Fruit fly (Drosophila melanogaster) whole organism, embryonic: ENCODE results near the gene CG14100.

Experiments
- Awh ChIP-seq: fragments of 200-800 bp; sonication (Bioruptor generic); IDR thresholded peaks from 2 replicates; pipeline ENCODE4, ENCODE4 v1.3.6; 2022; ENCODE audit warnings: missing biosample characterization, missing genetic modification characterization
- B-H2 ChIP-seq: fragments of 200-800 bp; sonication (Bioruptor generic); optimal IDR thresholded peaks from 2 replicates; lab custom pipeline; 2018; ENCODE audit warnings: missing biosample characterization, mild to moderate bottlenecking, missing genetic modification characterization
- CG10366 ChIP-seq: fragments of 200-800 bp; sonication (Bioruptor generic); IDR thresholded peaks from 2 replicates; pipeline ENCODE4 v1.3.6; 2022; ENCODE audit warnings: missing biosample characterization, missing genetic modification characterization
- CG10462 ChIP-seq: fragments of 200-800 bp; sonication (Bioruptor generic); optimal IDR thresholded peaks from 2 replicates; lab custom pipeline; 2016; ENCODE audit warnings: missing biosample characterization, missing genetic modification characterization
- CG14965 ChIP-seq: fragments of 200-800 bp; sonication (Bioruptor generic); optimal IDR thresholded peaks from 2 replicates; lab custom pipeline; 2016; ENCODE audit warnings: missing biosample characterization, missing genetic modification characterization, borderline replicate concordance
- CG15514 ChIP-seq: fragments of 200-800 bp; sonication (Bioruptor generic); optimal IDR thresholded peaks from 3 replicates; lab custom pipeline; 2017; ENCODE audit warnings: missing biosample characterization, missing genetic modification characterization, mild to moderate bottlenecking, moderate library complexity, missing genetic modification reagents
- CG17568 ChIP-seq: fragments of 200-800 bp; sonication (Bioruptor generic); optimal IDR thresholded peaks from 2 replicates; lab custom pipeline; 2018; ENCODE audit warnings: missing biosample characterization, mild to moderate bottlenecking, missing genetic modification characterization, moderate library complexity
- CG1832 ChIP-seq: fragments of 200-800 bp; sonication (Bioruptor generic); optimal IDR thresholded peaks from 2 replicates; lab custom pipeline; 2017; ENCODE audit warnings: missing biosample characterization, mild to moderate bottlenecking, missing genetic modification characterization, inconsistent platforms
- CG18476 ChIP-seq: fragments of 200-800 bp; sonication (Bioruptor generic); optimal IDR thresholded peaks from 2 replicates; lab custom pipeline; 2016; ENCODE audit warnings: missing biosample characterization, mild to moderate bottlenecking, missing genetic modification characterization
- CG2889 ChIP-seq: fragments of 200-800 bp; sonication (Bioruptor generic); IDR thresholded peaks from 3 replicates; pipeline ENCODE4 v1.3.6; 2022; ENCODE audit warnings: missing biosample characterization, missing genetic modification characterization
- CG34224 ChIP-seq: fragments of 200-800 bp; sonication (Bioruptor generic); IDR thresholded peaks from 3 replicates; pipeline ENCODE4 v1.3.6; 2022; ENCODE audit warnings: missing biosample characterization, missing genetic modification characterization; ENCODE audit not compliant: partially characterized antibody
- CG42726 ChIP-seq: fragments of 200-800 bp; sonication (Bioruptor generic); IDR thresholded peaks from 2 replicates; pipeline ENCODE4 v1.3.6; 2022; ENCODE audit warnings: missing biosample characterization, missing genetic modification characterization; ENCODE audit not compliant: partially characterized antibody
- CG4730 ChIP-seq: fragments of 200-800 bp; sonication (Bioruptor generic); IDR thresholded peaks from 2 replicates; pipeline ENCODE4 v1.3.6; 2022; ENCODE audit warnings: missing biosample characterization, missing genetic modification characterization
- CG6854 ChIP-seq: fragments of 200-800 bp; sonication (Bioruptor generic); optimal IDR thresholded peaks from 3 replicates; lab custom pipeline; 2017; ENCODE audit warnings: missing biosample characterization, mild to moderate bottlenecking, missing genetic modification characterization
- CG7745 ChIP-seq: fragments of 200-800 bp; sonication (Bioruptor generic); optimal IDR thresholded peaks from 2 replicates; lab custom pipeline; 2018; ENCODE audit warnings: missing biosample characterization, mild to moderate bottlenecking, missing genetic modification characterization, moderate library complexity
- CG8290 ChIP-seq, 3 experiments: fragments of 200-800 bp; sonication (Bioruptor generic); optimal IDR thresholded peaks; 2 replicates each; lab custom pipeline; 2016 to 2019; ENCODE audit warnings: missing biosample characterization in 3 of 3, missing genetic modification characterization in 3 of 3, mild to moderate bottlenecking in 2 of 3, moderate library complexity in 1 of 3
- CG8359 ChIP-seq: fragments of 200-800 bp; sonication (Bioruptor generic); optimal IDR thresholded peaks from 2 replicates; lab custom pipeline; 2017; ENCODE audit warnings: missing biosample characterization, mild to moderate bottlenecking, missing genetic modification characterization, borderline replicate concordance
- Dfd ChIP-seq, 2 experiments: fragments of >200 bp; optimal IDR thresholded peaks; 2 replicates each; lab custom pipeline; 2017; ENCODE audit warnings: missing biosample characterization in 2 of 2, missing genetic modification characterization in 2 of 2
- ERR ChIP-seq: fragments of 200-800 bp; sonication (Bioruptor generic); optimal IDR thresholded peaks from 2 replicates; lab custom pipeline; 2016; ENCODE audit warnings: missing biosample characterization, missing genetic modification characterization
- Gug ChIP-seq: fragments of 200-800 bp; sonication (Bioruptor generic); IDR thresholded peaks from 4 replicates; pipeline ENCODE4 v1.3.6; 2022; ENCODE audit warnings: missing biosample characterization, missing genetic modification characterization
- Hmx ChIP-seq: fragments of 200-800 bp; sonication (Bioruptor generic); optimal IDR thresholded peaks from 2 replicates; lab custom pipeline; 2016; ENCODE audit warnings: missing biosample characterization, missing genetic modification characterization
- Hr78 ChIP-seq, 2 experiments: fragments of 200-800 bp in 1 of 2; fragments of >200 bp in 1 of 2; sonication (Bioruptor generic) in 1 of 2; optimal IDR thresholded peaks; 2 replicates each; lab custom pipeline; 2017 to 2019; ENCODE audit warnings: missing biosample characterization in 2 of 2, missing genetic modification characterization in 2 of 2, mild to moderate bottlenecking in 1 of 2, moderate library complexity in 1 of 2
- Kr ChIP-seq: fragments of 200-800 bp; sonication (Bioruptor generic); optimal IDR thresholded peaks from 2 replicates; lab custom pipeline; 2017; ENCODE audit warnings: missing biosample characterization, mild to moderate bottlenecking, missing genetic modification characterization
- Lhr ChIP-seq: fragments of 200-800 bp; sonication (Bioruptor generic); optimal IDR thresholded peaks from 3 replicates; lab custom pipeline; 2017; ENCODE audit warnings: mild to moderate bottlenecking, missing biosample characterization, missing genetic modification reagents, missing genetic modification characterization
- Myb ChIP-seq: fragments of 200-800 bp; sonication (Bioruptor generic); optimal IDR thresholded peaks from 2 replicates; lab custom pipeline; 2016; ENCODE audit warnings: missing biosample characterization, missing genetic modification characterization
- Taf1 ChIP-seq: fragments of 200-800 bp; sonication (Bioruptor generic); IDR thresholded peaks from 2 replicates; pipeline ENCODE4 v1.3.6; 2022; ENCODE audit warnings: missing biosample characterization, missing genetic modification characterization
- bigmax ChIP-seq: fragments of 200-800 bp; sonication (Bioruptor generic); optimal IDR thresholded peaks from 2 replicates; lab custom pipeline; 2018; ENCODE audit warnings: missing biosample characterization, mild to moderate bottlenecking, missing genetic modification characterization
- chn ChIP-seq: fragments of 200-800 bp; sonication (Bioruptor generic); optimal IDR thresholded peaks from 2 replicates; lab custom pipeline; 2016; ENCODE audit warnings: missing biosample characterization, missing genetic modification characterization
- croc ChIP-seq: fragments of 200-800 bp; sonication (Bioruptor generic); conservative IDR thresholded peaks from 3 replicates; pipeline ENCODE4 v1.3.6; 2022; ENCODE audit warnings: missing biosample characterization, missing genetic modification characterization
- cwo ChIP-seq: fragments of 200-800 bp; sonication (Bioruptor generic); optimal IDR thresholded peaks from 3 replicates; lab custom pipeline; 2017; ENCODE audit warnings: missing biosample characterization, missing genetic modification characterization, mild to moderate bottlenecking, moderate library complexity, missing genetic modification reagents
- fu2 ChIP-seq: fragments of 200-800 bp; sonication (Bioruptor generic); optimal IDR thresholded peaks from 2 replicates; lab custom pipeline; 2016; ENCODE audit warnings: missing biosample characterization, missing genetic modification characterization
- grau ChIP-seq: fragments of 200-800 bp; optimal IDR thresholded peaks from 3 replicates; lab custom pipeline; 2019; ENCODE audit warnings: missing biosample characterization, mild to moderate bottlenecking, missing genetic modification characterization, moderate library complexity
- gsb ChIP-seq: fragments of 200-800 bp; sonication (Bioruptor generic); IDR thresholded peaks from 2 replicates; pipeline ENCODE4 v1.3.6; 2022; ENCODE audit warnings: missing biosample characterization, missing genetic modification characterization
- insv ChIP-seq, 2 experiments: fragments of 200-800 bp; sonication (Bioruptor generic); optimal IDR thresholded peaks; 3 replicates each; lab custom pipeline; 2016 to 2018; ENCODE audit warnings: missing biosample characterization in 2 of 2, missing genetic modification characterization in 2 of 2
- kah ChIP-seq: fragments of 200-800 bp; sonication (Bioruptor generic); optimal IDR thresholded peaks from 2 replicates; lab custom pipeline; 2018; ENCODE audit warnings: missing biosample characterization, mild to moderate bottlenecking, missing genetic modification characterization
- knrl ChIP-seq: fragments of 200-800 bp; sonication (Bioruptor generic); IDR thresholded peaks from 3 replicates; pipeline ENCODE4 v1.3.6; 2022; ENCODE audit warnings: missing biosample characterization, missing genetic modification characterization; ENCODE audit not compliant: partially characterized antibody
- lmd ChIP-seq: fragments of 200-800 bp; sonication (Bioruptor generic); IDR thresholded peaks from 2 replicates; pipeline ENCODE4 v1.3.6; 2022; ENCODE audit warnings: missing biosample characterization, missing genetic modification characterization
- org-1 ChIP-seq: fragments of 200-800 bp; sonication (Bioruptor generic); optimal IDR thresholded peaks from 2 replicates; lab custom pipeline; 2017; ENCODE audit warnings: missing biosample characterization, missing genetic modification characterization
- p53 ChIP-seq: fragments of 200-800 bp; sonication (Bioruptor generic); optimal IDR thresholded peaks from 2 replicates; lab custom pipeline; 2016; ENCODE audit warnings: missing biosample characterization, missing genetic modification characterization
- pros ChIP-seq: fragments of 200-800 bp; sonication (Bioruptor generic); optimal IDR thresholded peaks from 3 replicates; lab custom pipeline; 2019; ENCODE audit warnings: missing biosample characterization, mild to moderate bottlenecking, missing genetic modification characterization, moderate library complexity
- pum ChIP-seq: fragments of 200-800 bp; sonication (Bioruptor generic); optimal IDR thresholded peaks from 2 replicates; lab custom pipeline; 2016; ENCODE audit warnings: missing biosample characterization, missing genetic modification characterization
- row ChIP-seq: fragments of 200-800 bp; sonication (Bioruptor generic); IDR thresholded peaks from 3 replicates; pipeline ENCODE4 v1.3.6; 2022; ENCODE audit warnings: missing biosample characterization, missing genetic modification characterization
- sens-2 ChIP-seq: fragments of 200-800 bp; sonication (Bioruptor generic); IDR thresholded peaks from 2 replicates; pipeline ENCODE4 v1.3.6; 2022; ENCODE audit warnings: missing biosample characterization, missing genetic modification characterization
- shn ChIP-seq: fragments of 200-800 bp; sonication (Bioruptor generic); optimal IDR thresholded peaks from 3 replicates; lab custom pipeline; 2016; ENCODE audit warnings: missing biosample characterization, missing genetic modification characterization
- stwl ChIP-seq: fragments of 200-800 bp; sonication (Bioruptor generic); optimal IDR thresholded peaks from 3 replicates; lab custom pipeline; 2018; ENCODE audit warnings: missing biosample characterization, mild to moderate bottlenecking, missing genetic modification characterization, moderate library complexity
- tio ChIP-seq: fragments of 200-800 bp; sonication (Bioruptor generic); optimal IDR thresholded peaks from 2 replicates; lab custom pipeline; 2017; ENCODE audit warnings: missing biosample characterization, missing genetic modification characterization, inconsistent platforms
- tll ChIP-seq, 2 experiments: fragments of 200-800 bp in 1 of 2; fragments of >200 bp in 1 of 2; sonication (Bioruptor generic) in 1 of 2; optimal IDR thresholded peaks; 2 replicates each; lab custom pipeline; 2017 to 2019; ENCODE audit warnings: missing biosample characterization in 2 of 2, missing genetic modification characterization in 2 of 2, mild to moderate bottlenecking in 1 of 2, moderate library complexity in 1 of 2
- wek ChIP-seq: fragments of 200-800 bp; sonication (Bioruptor generic); optimal IDR thresholded peaks from 3 replicates; lab custom pipeline; 2018; ENCODE audit warnings: missing biosample characterization, mild to moderate bottlenecking, missing genetic modification characterization, moderate library complexity

Gene CG14100

DNA sequence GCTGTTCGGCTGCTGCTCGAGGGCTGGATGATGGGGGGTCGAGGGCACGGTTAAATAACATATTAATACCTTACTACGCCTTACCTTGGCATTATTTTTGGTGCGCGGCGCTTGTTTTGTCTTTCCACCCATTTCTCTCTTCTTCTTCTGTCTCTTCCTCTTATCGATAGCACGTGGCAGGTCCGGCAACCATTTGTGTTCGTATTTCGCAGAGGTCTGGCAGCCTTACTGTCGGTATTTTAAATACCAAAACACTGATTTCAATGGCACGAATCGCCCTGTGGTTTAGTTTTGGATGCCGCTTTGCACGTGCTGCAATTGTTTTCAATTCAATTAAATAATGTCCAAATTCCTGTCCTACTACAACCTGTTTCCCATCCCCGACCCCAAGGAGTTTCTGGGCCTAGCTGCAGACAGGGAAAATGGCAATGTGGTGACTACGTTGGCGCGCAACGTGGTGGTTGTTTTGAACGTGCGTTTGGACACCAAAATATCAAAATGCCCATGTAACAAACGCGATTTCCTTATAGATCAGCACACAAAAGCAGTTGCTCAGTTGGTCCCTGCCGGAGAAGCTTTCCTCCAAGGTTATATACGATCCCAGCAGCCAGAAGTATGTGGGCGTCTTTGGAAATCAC lies 38.1 kb downstream of the CG14100 start, which contains the start of the genes Ltn1 and CG9300 (continued):
- TF ChIP-seq CG4730 (GFP tag; lab: Robert Waterston, UW) (no peak), Dfd (GFP tag; optimal IDR thresholded peaks at IDR 0.05; lab: Kevin White, UChicago) (no peak), croc (no peak), p53 (GFP tag; lab: Kevin White, UChicago) (peak; percentile 44), CG6854 (GFP tag; lab: Kevin White, UChicago) (no peak), CG18476 (GFP tag; lab: Kevin White, UChicago) (no peak), tio (GFP tag; lab: Kevin White, UChicago) (no peak), CG15514 (GFP tag; lab: Kevin White, UChicago) (peak; percentile 74), grau (tag; lab: Kevin White, UChicago) (no peak), sens-2 (GFP tag; lab: Robert Waterston, UW) (peak; percentile 40; the same call in 1 of the 2 replicates), CG7745 (tag; lab: Kevin White, UChicago) (no peak), CG10366 (no peak), lmd (GFP tag; lab: Robert Waterston, UW) (no peak; the same call in 1 of the 2 replicates), CG10462 (GFP tag; lab: Kevin White, UChicago) (no peak), org-1 (GFP tag; lab: Kevin White, UChicago) (no peak), Kr (GFP tag; lab: Kevin White, UChicago) (no peak), row (GFP tag; lab: Robert Waterston, UW) (no peak), Hmx (GFP tag; lab: Kevin White, UChicago) (no peak), B-H2 (GFP tag; lab: Kevin White, UChicago) (no peak), CG8290 (GFP tag; optimal IDR thresholded peaks at IDR 0.05; lab: Kevin White, UChicago) (no peak), CG8290 (tag; optimal IDR thresholded peaks at IDR 0.05; lab: Kevin White, UChicago) (no peak), tll (GFP tag; optimal IDR thresholded peaks at IDR 0.05; lab: Kevin White, UChicago) (no peak), CG1832 (GFP tag; lab: Kevin White, UChicago) (no peak), knrl (GFP tag; lab: Robert Waterston, UW) (peak; percentile 56), fu2 (no peak), CG14965 (GFP tag; lab: Kevin White, UChicago) (no peak), ERR (no peak), stwl (tag; lab: Kevin White, UChicago) (peak; percentile 81), Taf1 (no peak), Lhr (peak; percentile 66), shn (peak; percentile 30), CG42726 (GFP tag; lab: Robert Waterston, UW) (peak; percentile 51; the same call in 1 of the 2 replicates), gsb (no peak), Gug (no peak), CG34224 (GFP tag; lab: Robert Waterston, UW) (peak; percentile 32; the same call in 1 of the 3 replicates), Awh (GFP tag; lab: Robert Waterston, UW) (0 out of 2 replicates have a peak, but pooled peaks have one; percentile 8), CG17568 (GFP tag; lab: Kevin White, UChicago) (no peak), CG8359 (GFP tag; lab: Kevin White, UChicago) (no peak), CG2889 (GFP tag; lab: Robert Waterston, UW) (no peak), chn (GFP tag; lab: Kevin White, UChicago) (no peak), kah (peak; percentile 59), Hr78 (GFP tag; optimal IDR thresholded peaks at IDR 0.05; lab: Kevin White, UChicago) (no peak), cwo (GFP tag; lab: Kevin White, UChicago) (peak; percentile 98), pum (GFP tag; lab: Kevin White, UChicago) (no peak), pros (GFP tag; lab: Kevin White, UChicago) (no peak), bigmax (GFP tag; lab: Kevin White, UChicago) (no peak), insv (GFP tag; optimal IDR thresholded peaks at IDR 0.05; lab: Kevin White, UChicago) (peak in 1 of 2 experiments; percentile 55), wek (GFP tag; lab: Kevin White, UChicago) (peak; percentile 40), Myb (GFP tag; lab: Kevin White, UChicago) (peak; percentile 37)
